Fruit fly (Drosophila melanogaster): ENCODE measurements around the gene Pop4.

DNA sequence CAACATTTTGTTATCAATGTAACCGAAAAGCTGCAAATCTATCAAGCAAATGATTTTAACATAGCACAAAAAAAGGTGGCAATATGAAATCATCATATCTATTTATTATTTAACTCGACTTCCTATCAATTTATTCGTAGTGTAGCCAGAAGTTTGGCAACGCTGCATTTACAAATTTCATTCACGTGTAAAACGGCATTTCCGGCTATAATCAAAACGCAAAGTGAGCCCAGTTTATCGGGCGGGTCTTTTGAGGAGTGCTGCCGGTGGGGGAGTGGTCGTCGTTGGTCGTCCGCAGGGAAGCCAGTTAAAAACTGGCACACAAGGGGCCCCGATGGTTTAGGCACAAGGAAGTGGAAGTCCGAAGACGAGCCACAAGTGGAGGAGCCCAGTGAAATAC is 3.5 kb upstream of the Pop4 start:
- no peak for TF ChIP-seq CTCF (optimal IDR thresholded peaks at IDR 0.05)
- no peak for TF ChIP-seq CG8478 (optimal IDR thresholded peaks at IDR 0.05)
